Fruit fly (Drosophila melanogaster) whole organism, pupa: Measurements from ENCODE around the gene CG5953.

ENCODE experiments used
- CG12605 ChIP-seq: fragments of 200-800 bp; sonication (Bioruptor generic); IDR thresholded peaks from 2 replicates; pipeline ENCODE4 v1.3.6; 2022; ENCODE audit warnings: missing biosample characterization, missing genetic modification characterization
- EcR ChIP-seq: fragments of 200-800 bp; sonication (Bioruptor generic); optimal IDR thresholded peaks from 3 replicates; lab custom pipeline; 2019; ENCODE audit warnings: missing biosample characterization, missing genetic modification characterization, mild to moderate bottlenecking, moderate library complexity, missing genetic modification reagents
- Pif1B ChIP-seq: fragments of 200-800 bp; sonication (Bioruptor generic); optimal IDR thresholded peaks from 3 replicates; lab custom pipeline; 2016; ENCODE audit warnings: missing biosample characterization, missing genetic modification characterization
- rn ChIP-seq: fragments of 200-800 bp; sonication (Bioruptor generic); IDR thresholded peaks from 2 replicates; pipeline ENCODE4 v1.3.6; 2022; ENCODE audit warnings: missing biosample characterization, missing genetic modification characterization

DNA sequence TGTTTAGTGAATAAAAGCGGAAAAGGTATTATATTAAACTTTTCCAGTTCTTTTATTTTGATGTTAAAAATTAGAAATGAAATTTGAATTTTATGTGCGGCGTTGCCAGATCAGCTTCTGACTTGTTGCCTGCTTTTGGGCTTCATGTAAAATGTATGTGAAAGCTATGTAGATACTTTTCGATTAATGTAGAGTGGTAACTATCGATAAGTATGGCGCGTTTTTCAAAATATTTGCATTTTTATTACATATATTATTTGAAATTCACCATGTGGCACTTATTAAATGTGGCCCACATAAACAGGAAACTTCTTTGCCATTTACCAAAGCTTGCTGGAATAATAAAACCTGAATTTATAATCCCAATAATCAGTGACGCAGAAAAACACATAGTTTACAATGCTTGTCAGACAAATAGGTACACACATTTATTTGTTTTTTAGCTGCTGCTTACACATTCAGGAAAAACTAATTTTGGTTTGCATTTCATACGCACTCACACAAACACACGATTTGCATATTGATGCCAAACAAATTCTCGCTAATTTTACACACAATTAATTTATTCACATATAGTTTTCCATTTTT lies 24.9 kb downstream of the CG5953 start:
- TF ChIP-seq EcR (GFP tag; lab: Kevin White, UChicago) (no peak), rn (GFP tag; lab: Robert Waterston, UW) (no peak), CG12605 (no peak), Pif1B (GFP tag; lab: Kevin White, UChicago) (no peak)
